In the genomic region with DNA sequence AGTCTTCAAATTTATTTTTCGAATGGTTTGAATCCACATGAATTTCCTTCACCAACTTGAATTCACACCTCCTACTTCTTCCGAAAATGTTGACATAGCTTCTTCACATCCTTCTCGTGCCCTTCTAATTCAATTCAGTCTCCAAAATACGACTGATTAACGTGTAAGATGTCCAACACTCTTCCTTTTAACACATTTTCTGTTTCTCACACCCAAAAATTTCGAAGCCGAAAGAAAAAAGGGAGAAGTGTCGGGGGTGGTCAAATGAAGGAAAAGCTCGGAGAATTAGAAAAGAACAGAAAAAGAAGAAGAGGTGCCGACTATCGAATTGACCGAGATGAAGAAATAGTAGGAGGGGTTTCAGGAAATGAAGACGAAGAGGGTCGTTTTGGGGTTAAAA, we compare ENCODE assay signal across 3 worm cellular contexts.
TF ChIP-seq lines count a peak whose summit lies in the region.

No protein-coding gene starts in this region.

TF ChIP-seq in whole organism, L1 larva, 84 proteins besides CTCF, POLR2A, EP300 and RAD21:
- TF ChIP-seq aha-1 (tag; optimal IDR thresholded peaks at IDR 0.05; lab: Kevin White, UChicago) (no peak), lin-14 (GFP tag; optimal IDR thresholded peaks at IDR 0.05; lab: Kevin White, UChicago) (peak; percentile 61), fos-1 (tag; optimal IDR thresholded peaks at IDR 0.05; lab: Kevin White, UChicago) (no peak)

TF ChIP-seq in whole organism, late embryonic, 69 proteins besides CTCF, POLR2A, EP300 and RAD21:
- TF ChIP-seq unc-42 (tag; optimal IDR thresholded peaks at IDR 0.05; lab: Kevin White, UChicago) (peak; percentile 69), Y22D7AL.16 (tag; optimal IDR thresholded peaks at IDR 0.05; lab: Kevin White, UChicago) (no peak), ceh-31 (tag; optimal IDR thresholded peaks at IDR 0.05; lab: Kevin White, UChicago) (peak; percentile 28), ceh-9 (tag; optimal IDR thresholded peaks at IDR 0.05; lab: Kevin White, UChicago) (no peak), ahr-1 (tag; optimal IDR thresholded peaks at IDR 0.05; lab: Kevin White, UChicago) (no peak)

TF ChIP-seq in whole organism, mixed stage, embryonic, 35 proteins besides CTCF, POLR2A, EP300 and RAD21:
- TF ChIP-seq ces-1 (GFP tag; optimal IDR thresholded peaks at IDR 0.05; lab: Kevin White, UChicago) (peak; percentile 82), lin-13 (tag; optimal IDR thresholded peaks at IDR 0.05; lab: Kevin White, UChicago) (no peak)
